Worm (Caenorhabditis elegans) whole organism, L1 larva: ENCODE results near the gene nhr-12.
A peak's percentile ranks its signal among the peaks of the same experiment; 100 is the strongest.
"Not testable (repeated sequence)": the region's sequence is repeated elsewhere in the genome, so short reads cannot be mapped to it uniquely, and the experiment has no call there.

Experiments used
- C34B4.2 ChIP-seq: sonication (generic microtip); optimal IDR thresholded peaks from 2 replicates; lab custom pipeline; 2017; ENCODE audit warnings: mild to moderate bottlenecking, missing genetic modification characterization, missing compliant biosample characterization
- F16B12.6 ChIP-seq: fragments of 150-350 bp; optimal IDR thresholded peaks from 2 replicates; lab custom pipeline; 2014; ENCODE audit warnings: missing biosample characterization, missing genetic modification characterization
- aha-1 ChIP-seq: fragments of 150-350 bp; optimal IDR thresholded peaks from 2 replicates; lab custom pipeline; 2014; ENCODE audit warnings: missing biosample characterization, missing genetic modification characterization
- ama-1 ChIP-seq: fragments of 150-350 bp; optimal IDR thresholded peaks from 2 replicates; lab custom pipeline; 2014
- blmp-1 ChIP-seq: fragments of 150-350 bp; optimal IDR thresholded peaks from 2 replicates; lab custom pipeline; 2014; ENCODE audit warnings: missing biosample characterization, missing genetic modification characterization
- ceh-8 ChIP-seq: fragments of 200-800 bp; sonication (Bioruptor generic); optimal IDR thresholded peaks from 2 replicates; lab custom pipeline; 2018; ENCODE audit warnings: mild to moderate bottlenecking, missing genetic modification characterization, moderate library complexity, missing compliant biosample characterization
- ceh-90 ChIP-seq: sonication (generic microtip); optimal IDR thresholded peaks from 2 replicates; lab custom pipeline; 2016; ENCODE audit warnings: missing genetic modification characterization, missing compliant biosample characterization
- dpl-1 ChIP-seq, 3 experiments: fragments of 150-350 bp in 2 of 3; sonication (generic microtip) in 1 of 3; optimal IDR thresholded peaks; 2 replicates each; lab custom pipeline; 2014 to 2017; ENCODE audit warnings: missing biosample characterization in 3 of 3, missing genetic modification characterization in 3 of 3, missing genetic modification reagents in 3 of 3
- dsc-1 ChIP-seq: sonication (generic microtip); optimal IDR thresholded peaks from 2 replicates; lab custom pipeline; 2016; ENCODE audit warnings: mild to moderate bottlenecking, missing genetic modification characterization, missing compliant biosample characterization
- efl-1 ChIP-seq, 4 experiments: fragments of 150-350 bp; optimal IDR thresholded peaks in 3 of 4; peaks in 1 of 4; 1 replicate in 1 of 4; 2 replicates in 3 of 4; lab custom pipeline; 2014; ENCODE audit warnings: missing biosample characterization in 2 of 4, missing genetic modification characterization in 2 of 4, missing genetic modification reagents in 2 of 4
- elt-2 ChIP-seq: sonication (generic microtip); optimal IDR thresholded peaks from 2 replicates; lab custom pipeline; 2016; ENCODE audit warnings: missing genetic modification characterization, mild to moderate bottlenecking, inconsistent platforms, missing compliant biosample characterization, missing genetic modification reagents
- elt-3 ChIP-seq, 6 experiments: fragments of 150-350 bp in 1 of 6; sonication (generic microtip); optimal IDR thresholded peaks; 2 replicates each; lab custom pipeline; 2017 to 2018; ENCODE audit warnings: missing biosample characterization in 6 of 6, missing genetic modification characterization in 6 of 6, inconsistent platforms in 1 of 6
- ets-5 ChIP-seq: fragments of 200-800 bp; sonication (Bioruptor generic); IDR thresholded peaks from 2 replicates; pipeline ENCODE4 v1.3.6; 2022; ENCODE audit warnings: missing genetic modification characterization, missing compliant biosample characterization
- fos-1 ChIP-seq: fragments of 150-350 bp; optimal IDR thresholded peaks from 2 replicates; lab custom pipeline; 2014; ENCODE audit warnings: missing biosample characterization, missing genetic modification characterization
- grh-1 ChIP-seq: fragments of 200-800 bp; sonication (Bioruptor generic); IDR thresholded peaks from 2 replicates; pipeline ENCODE4 v1.3.6; 2022; ENCODE audit warnings: missing genetic modification reagents, missing genetic modification characterization, missing compliant biosample characterization
- hlh-4 ChIP-seq: sonication (generic microtip); optimal IDR thresholded peaks from 2 replicates; lab custom pipeline; 2016; ENCODE audit warnings: mild to moderate bottlenecking, missing genetic modification characterization, missing compliant biosample characterization
- hpl-2 ChIP-seq: fragments of 150-350 bp; optimal IDR thresholded peaks from 2 replicates; lab custom pipeline; 2014; ENCODE audit warnings: missing biosample characterization, missing genetic modification reagents, missing genetic modification characterization
- isw-1 ChIP-seq: fragments of 200-800 bp; sonication (Bioruptor generic); IDR thresholded peaks from 2 replicates; pipeline ENCODE4 v1.3.6; 2022; ENCODE audit warnings: missing genetic modification characterization, missing compliant biosample characterization
- lin-14 ChIP-seq: fragments of 200-800 bp; sonication (Bioruptor generic); optimal IDR thresholded peaks from 2 replicates; lab custom pipeline; 2018; ENCODE audit warnings: mild to moderate bottlenecking, missing genetic modification characterization, moderate library complexity, missing compliant biosample characterization
- lin-15B ChIP-seq: fragments of 150-350 bp; sonication (generic microtip); optimal IDR thresholded peaks from 3 replicates; lab custom pipeline; 2014; ENCODE audit warnings: missing biosample characterization, missing genetic modification characterization
- lin-35 ChIP-seq, 2 experiments: fragments of 150-350 bp; optimal IDR thresholded peaks; 2 replicates each; lab custom pipeline; 2014; ENCODE audit warnings: missing biosample characterization in 2 of 2, missing genetic modification characterization in 2 of 2, missing genetic modification reagents in 2 of 2
- lin-39 ChIP-seq: fragments of 150-350 bp; optimal IDR thresholded peaks from 2 replicates; lab custom pipeline; 2014; ENCODE audit warnings: missing biosample characterization, missing genetic modification reagents, missing genetic modification characterization
- lir-3 ChIP-seq: sonication (generic microtip); optimal IDR thresholded peaks from 2 replicates; lab custom pipeline; 2016; ENCODE audit warnings: mild to moderate bottlenecking, missing genetic modification characterization, moderate library complexity, missing compliant biosample characterization; ENCODE audit not compliant: poor library complexity
- lsy-2 ChIP-seq, 2 experiments: fragments of 150-350 bp; optimal IDR thresholded peaks; 2 replicates each; lab custom pipeline; 2014; ENCODE audit warnings: missing biosample characterization in 2 of 2, missing genetic modification characterization in 2 of 2
- mab-9 ChIP-seq: fragments of 200-800 bp; sonication (Bioruptor generic); IDR thresholded peaks from 2 replicates; pipeline ENCODE4 v1.3.6; 2022; ENCODE audit warnings: missing genetic modification reagents, missing genetic modification characterization, missing compliant biosample characterization
- mep-1 ChIP-seq: fragments of 150-350 bp; optimal IDR thresholded peaks from 2 replicates; lab custom pipeline; 2014; ENCODE audit warnings: missing biosample characterization, missing genetic modification characterization
- nhr-11 ChIP-seq: fragments of 150-350 bp; optimal IDR thresholded peaks from 2 replicates; lab custom pipeline; 2014; ENCODE audit warnings: missing biosample characterization, missing genetic modification characterization
- nhr-12 ChIP-seq: sonication (generic microtip); optimal IDR thresholded peaks from 2 replicates; lab custom pipeline; 2017; ENCODE audit warnings: missing biosample characterization, missing genetic modification characterization
- nhr-19 ChIP-seq: fragments of 200-800 bp; sonication (Bioruptor generic); conservative IDR thresholded peaks from 2 replicates; pipeline ENCODE4 v1.3.6; 2022; ENCODE audit warnings: missing genetic modification characterization, missing compliant biosample characterization
- nhr-20 ChIP-seq: sonication (generic microtip); optimal IDR thresholded peaks from 2 replicates; lab custom pipeline; 2016; ENCODE audit warnings: mild to moderate bottlenecking, missing genetic modification characterization, missing compliant biosample characterization
- nhr-237 ChIP-seq: fragments of 150-350 bp; optimal IDR thresholded peaks from 2 replicates; lab custom pipeline; 2014; ENCODE audit warnings: missing biosample characterization, missing genetic modification characterization
- nhr-28 ChIP-seq: fragments of 150-350 bp; optimal IDR thresholded peaks from 2 replicates; lab custom pipeline; 2014; ENCODE audit warnings: missing biosample characterization, missing genetic modification characterization
- nhr-71 ChIP-seq: sonication (generic microtip); optimal IDR thresholded peaks from 2 replicates; lab custom pipeline; 2016; ENCODE audit warnings: mild to moderate bottlenecking, missing genetic modification characterization, moderate library complexity, missing compliant biosample characterization
- nhr-77 ChIP-seq: fragments of 150-350 bp; optimal IDR thresholded peaks from 2 replicates; lab custom pipeline; 2014; ENCODE audit warnings: missing biosample characterization, missing genetic modification characterization
- nhr-84 ChIP-seq: sonication (generic microtip); optimal IDR thresholded peaks from 2 replicates; lab custom pipeline; 2017; ENCODE audit warnings: missing biosample characterization, missing genetic modification characterization
- nhr-85 ChIP-seq: sonication (generic microtip); peaks from one replicate; lab custom pipeline; 2016; ENCODE audit warnings: missing genetic modification characterization, inconsistent platforms, missing compliant biosample characterization
- nhr-90 ChIP-seq: sonication (generic microtip); optimal IDR thresholded peaks from 2 replicates; lab custom pipeline; 2016; ENCODE audit warnings: mild to moderate bottlenecking, missing genetic modification characterization, missing compliant biosample characterization; ENCODE audit not compliant: poor library complexity
- pax-3 ChIP-seq: fragments of 200-800 bp; sonication (Bioruptor generic); optimal IDR thresholded peaks from 2 replicates; lab custom pipeline; 2018; ENCODE audit warnings: mild to moderate bottlenecking, missing genetic modification characterization, moderate library complexity, missing compliant biosample characterization
- rnt-1 ChIP-seq: sonication (generic microtip); optimal IDR thresholded peaks from 2 replicates; lab custom pipeline; 2016; ENCODE audit warnings: mild to moderate bottlenecking, missing genetic modification characterization, moderate library complexity, missing compliant biosample characterization
- skn-1 ChIP-seq: fragments of 150-350 bp; optimal IDR thresholded peaks from 2 replicates; lab custom pipeline; 2014; ENCODE audit warnings: missing biosample characterization, missing genetic modification characterization
- snpc-4 ChIP-seq: fragments of 150-350 bp; optimal IDR thresholded peaks from 2 replicates; lab custom pipeline; 2014; ENCODE audit warnings: missing biosample characterization, missing genetic modification characterization
- snu-23 ChIP-seq: sonication (generic microtip); optimal IDR thresholded peaks from 2 replicates; lab custom pipeline; 2016; ENCODE audit warnings: missing genetic modification characterization, missing compliant biosample characterization
- sup-37 ChIP-seq: fragments of 200-800 bp; sonication (Bioruptor generic); optimal IDR thresholded peaks from 2 replicates; lab custom pipeline; 2018; ENCODE audit warnings: mild to moderate bottlenecking, missing genetic modification characterization, missing compliant biosample characterization
- tbx-2 ChIP-seq: sonication (generic microtip); optimal IDR thresholded peaks from 2 replicates; lab custom pipeline; 2016; ENCODE audit warnings: missing genetic modification characterization, missing compliant biosample characterization
- tlp-1 ChIP-seq: fragments of 150-350 bp; optimal IDR thresholded peaks from 2 replicates; lab custom pipeline; 2014; ENCODE audit warnings: missing biosample characterization, missing genetic modification characterization
- unc-30 ChIP-seq: sonication (generic microtip); optimal IDR thresholded peaks from 2 replicates; lab custom pipeline; 2017; ENCODE audit warnings: missing biosample characterization, missing genetic modification characterization
- xbp-1 ChIP-seq: sonication (generic microtip); optimal IDR thresholded peaks from 2 replicates; lab custom pipeline; 2016; ENCODE audit warnings: missing genetic modification characterization, missing compliant biosample characterization
- ztf-11 ChIP-seq, 2 experiments: sonication (generic microtip); optimal IDR thresholded peaks; 2 replicates each; lab custom pipeline; 2016 to 2017; ENCODE audit warnings: missing genetic modification characterization in 2 of 2, missing biosample characterization in 1 of 2, missing compliant biosample characterization in 1 of 2

nhr-12 gene

ce11 chrV:10049192-10049816 is 34.5 kb downstream of the nhr-12 start:
- TF ChIP-seq nhr-19 (peak; percentile 42), grh-1 (GFP tag; lab: Robert Waterston, UW) (peak; percentile 74), efl-1 (GFP tag; optimal IDR thresholded peaks at IDR 0.05 in 1 of 2; lab: Kevin White, UChicago) (peak in 1 of 2 experiments; percentile 78), isw-1 (GFP tag; lab: Robert Waterston, UW) (peak; percentile 12; the same call in 1 of the 2 replicates)
- TF ChIP-seq efl-1 (optimal IDR thresholded peaks at IDR 0.05; lab: Kevin White, UChicago), result not testable (repeated sequence)

DNA sequence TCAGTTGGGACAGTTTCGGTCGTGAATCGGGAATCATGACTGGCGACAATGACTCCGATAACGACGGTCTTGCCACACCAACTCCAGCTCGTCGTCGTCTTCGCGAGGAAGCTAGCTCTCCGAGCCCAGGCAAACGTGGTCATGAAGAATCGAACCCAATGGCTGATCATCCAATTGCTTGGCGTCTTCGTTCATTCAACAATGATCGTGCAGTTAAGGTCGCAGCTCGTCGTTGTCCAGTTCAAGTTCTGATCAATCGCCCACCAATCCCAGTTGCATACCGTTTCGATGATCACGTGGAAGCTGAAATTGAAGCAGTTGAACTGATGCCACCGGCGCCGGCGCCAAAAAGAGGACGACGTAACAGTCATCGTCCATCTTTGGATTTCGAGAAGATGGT is 36.7 kb downstream of the nhr-12 start:
- no peak for TF ChIP-seq C34B4.2 (tag; lab: Kevin White, UChicago)
- no peak for TF ChIP-seq tlp-1 (tag; lab: Kevin White, UChicago)
- no peak for TF ChIP-seq F16B12.6 (tag; lab: Kevin White, UChicago)
- TF ChIP-seq tbx-2 (tag; lab: Kevin White, UChicago), result no peak
- TF ChIP-seq skn-1 (tag; lab: Kevin White, UChicago), result no peak
- no peak for TF ChIP-seq nhr-12 (tag; lab: Kevin White, UChicago)
- TF ChIP-seq pax-3 (tag; lab: Kevin White, UChicago), result no peak
- no peak for TF ChIP-seq nhr-20 (tag; lab: Kevin White, UChicago)
- TF ChIP-seq unc-30, result no peak
- TF ChIP-seq ets-5 (GFP tag; lab: Robert Waterston, UW), result no peak
- TF ChIP-seq xbp-1, result no peak
- TF ChIP-seq efl-1 (optimal IDR thresholded peaks at IDR 0.05; lab: Kevin White, UChicago), result no peak
- TF ChIP-seq efl-1 (GFP tag; optimal IDR thresholded peaks at IDR 0.05 in 1 of 2; lab: Kevin White, UChicago), result no peak
- no peak for TF ChIP-seq lin-14 (GFP tag; lab: Kevin White, UChicago)
- TF ChIP-seq nhr-71 (tag; lab: Kevin White, UChicago), result no peak

DNA sequence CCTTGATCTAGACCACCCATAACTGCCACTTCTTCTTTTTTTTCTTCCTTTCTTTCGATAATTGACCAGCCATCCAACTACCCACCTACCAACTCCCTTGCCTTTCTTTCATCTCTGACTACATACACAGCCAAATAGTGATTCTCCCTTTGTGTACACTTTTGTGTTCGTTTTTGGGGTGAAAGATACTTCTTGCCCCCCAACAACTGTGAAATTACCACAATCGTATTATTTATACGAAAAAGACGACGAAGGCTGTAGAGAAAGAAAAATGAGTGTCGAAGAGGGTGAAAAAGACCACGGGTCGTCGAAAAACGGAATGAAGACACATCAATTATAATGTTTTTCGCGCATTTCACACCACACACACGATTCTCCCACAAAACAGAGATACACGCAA is 37.3 kb downstream of the nhr-12 start:
- TF ChIP-seq lin-15B (tag; lab: Kevin White, UChicago), result no peak
- TF ChIP-seq nhr-237 (tag; lab: Kevin White, UChicago), result no peak
- TF ChIP-seq nhr-84 (tag; lab: Kevin White, UChicago), result no peak
- no peak for TF ChIP-seq nhr-90 (tag; lab: Kevin White, UChicago)
- no peak for TF ChIP-seq lir-3 (tag; lab: Kevin White, UChicago)
- TF ChIP-seq ama-1 (lab: Kevin White, UChicago), result no peak
- peak; percentile 76 for TF ChIP-seq nhr-85 (tag; lab: Kevin White, UChicago)
- peak; percentile 24 for TF ChIP-seq xbp-1
- TF ChIP-seq mep-1 (tag; lab: Kevin White, UChicago), result peak; percentile 51
- TF ChIP-seq skn-1 (tag; lab: Kevin White, UChicago), result no peak
- TF ChIP-seq snu-23, result peak; percentile 1
- no peak for TF ChIP-seq hpl-2 (GFP tag; lab: Kevin White, UChicago)
- no peak for TF ChIP-seq grh-1 (GFP tag; lab: Robert Waterston, UW)
- no peak for TF ChIP-seq nhr-77 (tag; lab: Kevin White, UChicago)
- no peak for TF ChIP-seq lin-39
- no peak for TF ChIP-seq nhr-28 (tag; lab: Kevin White, UChicago)
- no peak for TF ChIP-seq ztf-11 (tag; optimal IDR thresholded peaks at IDR 0.05; lab: Kevin White, UChicago)
- no peak for TF ChIP-seq ceh-8 (GFP tag; lab: Kevin White, UChicago)
- TF ChIP-seq aha-1 (tag; lab: Kevin White, UChicago), result no peak
- TF ChIP-seq blmp-1 (tag; lab: Kevin White, UChicago), result peak; percentile 79
- TF ChIP-seq ceh-90 (tag; lab: Kevin White, UChicago), result no peak
- TF ChIP-seq F16B12.6 (tag; lab: Kevin White, UChicago), result no peak
- TF ChIP-seq sup-37, result no peak
- TF ChIP-seq hlh-4 (tag; lab: Kevin White, UChicago), result no peak
- TF ChIP-seq elt-2 (tag; lab: Kevin White, UChicago), result no peak
- no peak for TF ChIP-seq fos-1 (tag; lab: Kevin White, UChicago)
- TF ChIP-seq mab-9 (GFP tag; lab: Robert Waterston, UW), result no peak
- TF ChIP-seq snpc-4 (tag; lab: Kevin White, UChicago), result no peak
- peak in 1 of 2 experiments; percentile 36 for TF ChIP-seq lsy-2 (tag; optimal IDR thresholded peaks at IDR 0.05; lab: Kevin White, UChicago)
- TF ChIP-seq tlp-1 (tag; lab: Kevin White, UChicago), result no peak
- TF ChIP-seq dsc-1 (tag; lab: Kevin White, UChicago), result no peak
- peak in 1 of 2 experiments; percentile 16 for TF ChIP-seq lin-35 (GFP tag; optimal IDR thresholded peaks at IDR 0.05; lab: Kevin White, UChicago)
- peak; percentile 10 for TF ChIP-seq nhr-20 (tag; lab: Kevin White, UChicago)
- TF ChIP-seq dpl-1 (GFP tag; optimal IDR thresholded peaks at IDR 0.05; lab: Kevin White, UChicago), result no peak
- TF ChIP-seq rnt-1, result no peak
- peak in 1 of 6 experiments; percentile 37 for TF ChIP-seq elt-3 (tag; optimal IDR thresholded peaks at IDR 0.05; lab: Kevin White, UChicago)
- TF ChIP-seq nhr-11, result no peak
